Worm (Caenorhabditis elegans): Measurements from ENCODE around the gene C07G1.15.
A peak's percentile ranks its signal among the peaks of the same experiment; 100 is the strongest.

Gene C07G1.15

ce11 chrIV:8173610-8174009, 3.8 kb downstream of the C07G1.15 start:
- peak; percentile 83 for TF ChIP-seq blmp-1 (tag; optimal IDR thresholded peaks at IDR 0.05)
- TF ChIP-seq M03D4.4 (tag; optimal IDR thresholded peaks at IDR 0.05): no peak

ce11 chrIV:8174792-8175191, 5.0 kb downstream of the C07G1.15 start:
- TF ChIP-seq unc-62 (GFP tag; optimal IDR thresholded peaks at IDR 0.05) (no peak), elt-3 (tag; optimal IDR thresholded peaks at IDR 0.05) (no peak), ceh-39 (tag; optimal IDR thresholded peaks at IDR 0.05) (no peak), unc-39 (tag; optimal IDR thresholded peaks at IDR 0.05) (no peak), blmp-1 (tag; optimal IDR thresholded peaks at IDR 0.05) (no peak), unc-120 (tag; optimal IDR thresholded peaks at IDR 0.05; ENCODE audit: poor library complexity, severe bottlenecking) (no peak), sptf-1 (tag; optimal IDR thresholded peaks at IDR 0.05) (no peak), elt-1 (tag; optimal IDR thresholded peaks at IDR 0.05; ENCODE audit: borderline replicate concordance, insufficient read depth) (no peak), nhr-28 (tag; optimal IDR thresholded peaks at IDR 0.05) (no peak), drap-1 (GFP tag; optimal IDR thresholded peaks at IDR 0.05) (no peak), M03D4.4 (tag; optimal IDR thresholded peaks at IDR 0.05) (no peak), pha-4 (tag; optimal IDR thresholded peaks at IDR 0.05) (no peak), sem-2 (GFP tag; optimal IDR thresholded peaks at IDR 0.05) (no peak)

- no peak for TF ChIP-seq lsy-2 (tag; optimal IDR thresholded peaks at IDR 0.05)
- TF ChIP-seq ces-1 (GFP tag; optimal IDR thresholded peaks at IDR 0.05): peak; percentile 69
Measured at ce11 chrIV:8175686-8176532, 6.1 kb downstream of the C07G1.15 start, which contains the start of gene pct-1. pct-1 (plus strand) TSS chrIV:8176482.

ce11 chrIV:8181404-8181803, 11.6 kb downstream of the C07G1.15 start:
- no peak for TF ChIP-seq nhr-28 (tag; optimal IDR thresholded peaks at IDR 0.05)
- TF ChIP-seq ces-1 (GFP tag; optimal IDR thresholded peaks at IDR 0.05): peak; percentile 87
- no peak for TF ChIP-seq flh-1 (GFP tag; optimal IDR thresholded peaks at IDR 0.05)
- TF ChIP-seq pha-4 (tag; optimal IDR thresholded peaks at IDR 0.05): no peak

ce11 chrIV:8182566-8182965, 12.8 kb downstream of the C07G1.15 start:
- peak; percentile 13 for TF ChIP-seq pha-4 (tag; optimal IDR thresholded peaks at IDR 0.05)
- TF ChIP-seq ceh-83 (GFP tag; optimal IDR thresholded peaks at IDR 0.05): no peak
- peak; percentile 80 for TF ChIP-seq ces-1 (GFP tag; optimal IDR thresholded peaks at IDR 0.05)
- no peak for TF ChIP-seq nhr-12 (tag; optimal IDR thresholded peaks at IDR 0.05)
- peak; percentile 61 for TF ChIP-seq cnd-1 (tag; optimal IDR thresholded peaks at IDR 0.05)
- no peak for TF ChIP-seq elt-1 (tag; optimal IDR thresholded peaks at IDR 0.05; ENCODE audit: borderline replicate concordance, insufficient read depth)
- peak; percentile 15 for TF ChIP-seq hlh-1 (tag; optimal IDR thresholded peaks at IDR 0.05)
- no peak for TF ChIP-seq drap-1 (GFP tag; optimal IDR thresholded peaks at IDR 0.05)
- no peak for TF ChIP-seq M03D4.4 (tag; optimal IDR thresholded peaks at IDR 0.05)
- peak; percentile 12 for TF ChIP-seq ztf-11 (tag; optimal IDR thresholded peaks at IDR 0.05)
- peak; percentile 55 for TF ChIP-seq nhr-2 (tag; optimal IDR thresholded peaks at IDR 0.05)
- TF ChIP-seq tbx-8 (GFP tag; optimal IDR thresholded peaks at IDR 0.05): no peak

- peak; percentile 63 for TF ChIP-seq mls-2 (tag; optimal IDR thresholded peaks at IDR 0.05)
- TF ChIP-seq ham-2 (GFP tag; optimal IDR thresholded peaks at IDR 0.05): no peak
- no peak for TF ChIP-seq nhr-28 (tag; optimal IDR thresholded peaks at IDR 0.05)
- no peak for TF ChIP-seq ztf-11 (tag; optimal IDR thresholded peaks at IDR 0.05)
- TF ChIP-seq drap-1 (GFP tag; optimal IDR thresholded peaks at IDR 0.05): no peak
- peak; percentile 81 for TF ChIP-seq ces-1 (GFP tag; optimal IDR thresholded peaks at IDR 0.05)
- no peak for TF ChIP-seq snpc-4 (tag; optimal IDR thresholded peaks at IDR 0.05)
- TF ChIP-seq nhr-12 (tag; optimal IDR thresholded peaks at IDR 0.05): no peak
- no peak for TF ChIP-seq ceh-83 (GFP tag; optimal IDR thresholded peaks at IDR 0.05)
- peak; percentile 43 for TF ChIP-seq sptf-1 (tag; optimal IDR thresholded peaks at IDR 0.05)
- TF ChIP-seq lin-32 (GFP tag; optimal IDR thresholded peaks at IDR 0.05): no peak
- TF ChIP-seq unc-62 (GFP tag; optimal IDR thresholded peaks at IDR 0.05): no peak
- no peak for TF ChIP-seq blmp-1 (tag; optimal IDR thresholded peaks at IDR 0.05)
- TF ChIP-seq sem-2 (GFP tag; optimal IDR thresholded peaks at IDR 0.05): no peak
- TF ChIP-seq lsy-2 (tag; optimal IDR thresholded peaks at IDR 0.05): no peak
- TF ChIP-seq nhr-237 (tag; optimal IDR thresholded peaks at IDR 0.05): no peak
- TF ChIP-seq pha-4 (tag; optimal IDR thresholded peaks at IDR 0.05): no peak
- TF ChIP-seq mab-5 (tag; optimal IDR thresholded peaks at IDR 0.05): no peak
- TF ChIP-seq M03D4.4 (tag; optimal IDR thresholded peaks at IDR 0.05): peak; percentile 8
- peak; percentile 36 for TF ChIP-seq cnd-1 (tag; optimal IDR thresholded peaks at IDR 0.05)
- TF ChIP-seq elt-3 (tag; optimal IDR thresholded peaks at IDR 0.05): no peak
- TF ChIP-seq lin-13 (tag; optimal IDR thresholded peaks at IDR 0.05): no peak
- no peak for TF ChIP-seq ceh-43 (GFP tag; optimal IDR thresholded peaks at IDR 0.05)
- TF ChIP-seq hlh-1 (tag; optimal IDR thresholded peaks at IDR 0.05): no peak
- no peak for TF ChIP-seq mep-1 (tag; optimal IDR thresholded peaks at IDR 0.05)
- TF ChIP-seq elt-1 (tag; optimal IDR thresholded peaks at IDR 0.05; ENCODE audit: borderline replicate concordance, insufficient read depth): no peak
- no peak for TF ChIP-seq bed-3 (GFP tag; optimal IDR thresholded peaks at IDR 0.05)
Measured at ce11 chrIV:8183313-8183712, 13.5 kb downstream of the C07G1.15 start.
